Worm (Caenorhabditis elegans) whole organism, L1 larva: ENCODE measurements around the gene F49F1.12.

ENCODE experiments used
- ceh-8 ChIP-seq: fragments of 200-800 bp; sonication (Bioruptor generic); optimal IDR thresholded peaks from 2 replicates; lab custom pipeline; 2018; ENCODE audit warnings: mild to moderate bottlenecking, missing genetic modification characterization, moderate library complexity, missing compliant biosample characterization
- ceh-90 ChIP-seq: sonication (generic microtip); optimal IDR thresholded peaks from 2 replicates; lab custom pipeline; 2016; ENCODE audit warnings: missing genetic modification characterization, missing compliant biosample characterization
- fkh-10 ChIP-seq: sonication (generic microtip); optimal IDR thresholded peaks from 2 replicates; lab custom pipeline; 2017; ENCODE audit warnings: missing biosample characterization, missing genetic modification reagents, missing genetic modification characterization
- fkh-8 ChIP-seq: sonication (generic microtip); optimal IDR thresholded peaks from 2 replicates; lab custom pipeline; 2016; ENCODE audit warnings: mild to moderate bottlenecking, missing genetic modification characterization, missing compliant biosample characterization
- lin-13 ChIP-seq: fragments of 150-350 bp; optimal IDR thresholded peaks from 2 replicates; lab custom pipeline; 2014; ENCODE audit warnings: missing biosample characterization, missing genetic modification reagents, missing genetic modification characterization
- nhr-85 ChIP-seq: sonication (generic microtip); peaks from one replicate; lab custom pipeline; 2016; ENCODE audit warnings: missing genetic modification characterization, inconsistent platforms, missing compliant biosample characterization
- swsn-7 ChIP-seq: sonication (generic microtip); optimal IDR thresholded peaks from 2 replicates; lab custom pipeline; 2016; ENCODE audit warnings: missing genetic modification characterization, missing compliant biosample characterization
- unc-62 ChIP-seq: fragments of 150-350 bp; optimal IDR thresholded peaks from 2 replicates; lab custom pipeline; 2014; ENCODE audit warnings: missing biosample characterization, missing genetic modification reagents, missing genetic modification characterization
- ztf-11 ChIP-seq, 2 experiments: sonication (generic microtip); optimal IDR thresholded peaks; 2 replicates each; lab custom pipeline; 2016 to 2017; ENCODE audit warnings: missing genetic modification characterization in 2 of 2, missing biosample characterization in 1 of 2, missing compliant biosample characterization in 1 of 2

- no peak for TF ChIP-seq ceh-90
- TF ChIP-seq lin-13 (GFP tag; lab: Kevin White, UChicago): no peak
- TF ChIP-seq swsn-7: no peak
- no peak for TF ChIP-seq fkh-8 (tag; lab: Kevin White, UChicago)
- no peak for TF ChIP-seq ceh-8 (GFP tag; lab: Kevin White, UChicago)
- no peak for TF ChIP-seq fkh-10
- no peak for TF ChIP-seq nhr-85 (tag; lab: Kevin White, UChicago)
- TF ChIP-seq ztf-11 (tag; optimal IDR thresholded peaks at IDR 0.05; lab: Kevin White, UChicago): no peak
- TF ChIP-seq unc-62 (GFP tag; lab: Kevin White, UChicago): no peak
Observed at ce11 chrIV:4108767-4109166, 34.1 kb downstream of the F49F1.12 start, which contains the start of gene C35B1.7.
